Fruit fly (Drosophila melanogaster) whole organism, wandering third instar larva: Measurements from ENCODE around the gene CG42536.
A peak's percentile ranks its signal among the peaks of the same experiment; 100 is the strongest.

Experiments
- Abd-B ChIP-seq: fragments of >200 bp; optimal IDR thresholded peaks from 2 replicates; lab custom pipeline; 2017; ENCODE audit warnings: missing biosample characterization, missing genetic modification characterization
- CG32264 ChIP-seq: fragments of 200-800 bp; sonication (Bioruptor generic); optimal IDR thresholded peaks from 2 replicates; lab custom pipeline; 2016; ENCODE audit warnings: missing biosample characterization, missing genetic modification characterization
- CG9705 ChIP-seq: fragments of 200-800 bp; sonication (Bioruptor generic); optimal IDR thresholded peaks from 2 replicates; lab custom pipeline; 2018; ENCODE audit warnings: missing biosample characterization, mild to moderate bottlenecking, missing genetic modification characterization
- CrebA ChIP-seq: fragments of 200-800 bp; sonication (Bioruptor generic); optimal IDR thresholded peaks from 2 replicates; lab custom pipeline; 2016; ENCODE audit warnings: missing biosample characterization, mild to moderate bottlenecking, missing genetic modification characterization, borderline replicate concordance
- Dfd ChIP-seq: fragments of >200 bp; optimal IDR thresholded peaks from 2 replicates; lab custom pipeline; 2017; ENCODE audit warnings: missing biosample characterization, missing genetic modification characterization
- Dif ChIP-seq: fragments of 200-275, 200-300 bp; sonication (Bioruptor generic); optimal IDR thresholded peaks from 2 replicates; lab custom pipeline; 2018; ENCODE audit warnings: missing biosample characterization, missing genetic modification characterization; ENCODE audit not compliant: partially characterized antibody
- GATAd ChIP-seq: sonication (Bioruptor generic); optimal IDR thresholded peaks from 2 replicates; lab custom pipeline; 2016; ENCODE audit warnings: missing biosample characterization, missing genetic modification characterization
- HLH106 ChIP-seq: fragments of 200-800 bp; optimal IDR thresholded peaks from 3 replicates; lab custom pipeline; 2019; ENCODE audit warnings: missing biosample characterization, mild to moderate bottlenecking, missing genetic modification characterization, moderate library complexity
- Hnf4 ChIP-seq: fragments of 200-800 bp; sonication (Bioruptor generic); optimal IDR thresholded peaks from 2 replicates; lab custom pipeline; 2016; ENCODE audit warnings: missing biosample characterization, mild to moderate bottlenecking, missing genetic modification characterization
- Hr78 ChIP-seq: fragments of >200 bp; optimal IDR thresholded peaks from 2 replicates; lab custom pipeline; 2017; ENCODE audit warnings: missing biosample characterization, missing genetic modification characterization
- Hr83 ChIP-seq: fragments of 200-300 bp; sonication (Bioruptor generic); optimal IDR thresholded peaks from 2 replicates; lab custom pipeline; 2016; ENCODE audit warnings: missing biosample characterization, mild to moderate bottlenecking, missing genetic modification characterization, moderate library complexity; ENCODE audit not compliant: poor library complexity, severe bottlenecking
- Jra ChIP-seq: sonication (Bioruptor generic); optimal IDR thresholded peaks from 2 replicates; lab custom pipeline; 2016; ENCODE audit warnings: missing biosample characterization, missing genetic modification characterization
- Mio ChIP-seq: sonication (Bioruptor generic); optimal IDR thresholded peaks from 2 replicates; lab custom pipeline; 2016; ENCODE audit warnings: missing biosample characterization, missing genetic modification characterization
- Myc ChIP-seq: fragments of >200 bp; optimal IDR thresholded peaks from 2 replicates; lab custom pipeline; 2017
- N ChIP-seq: fragments of >200 bp; optimal IDR thresholded peaks from 2 replicates; lab custom pipeline; 2018; ENCODE audit warnings: missing biosample characterization, missing external identifiers, missing genetic modification characterization
- OdsH ChIP-seq: fragments of 200-800 bp; sonication (Bioruptor generic); optimal IDR thresholded peaks from 2 replicates; lab custom pipeline; 2016; ENCODE audit warnings: missing biosample characterization, mild to moderate bottlenecking, missing genetic modification characterization
- Rel ChIP-seq, 2 experiments: fragments of 200-800 bp; sonication (Bioruptor generic) in 1 of 2; optimal IDR thresholded peaks; 2 replicates in 1 of 2; 3 replicates in 1 of 2; lab custom pipeline; 2016 to 2019; ENCODE audit warnings: mild to moderate bottlenecking in 2 of 2, missing biosample characterization in 2 of 2, missing genetic modification characterization in 2 of 2, moderate library complexity in 1 of 2
- Sp1 ChIP-seq: fragments of 200-800 bp; sonication (Bioruptor generic); optimal IDR thresholded peaks from 3 replicates; lab custom pipeline; 2019; ENCODE audit warnings: missing biosample characterization, mild to moderate bottlenecking, missing genetic modification characterization, moderate library complexity
- Vsx2 ChIP-seq: fragments of 200-300, 225-300 bp; sonication (Bioruptor generic); optimal IDR thresholded peaks from 2 replicates; lab custom pipeline; 2018; ENCODE audit warnings: missing biosample characterization, missing genetic modification characterization; ENCODE audit not compliant: partially characterized antibody
- br ChIP-seq: fragments of 200-800 bp; sonication (Bioruptor generic); optimal IDR thresholded peaks from 2 replicates; lab custom pipeline; 2016; ENCODE audit warnings: missing biosample characterization, missing genetic modification characterization
- brk ChIP-seq: fragments of 200-800 bp; sonication (Bioruptor generic); optimal IDR thresholded peaks from 2 replicates; lab custom pipeline; 2016; ENCODE audit warnings: missing biosample characterization, mild to moderate bottlenecking, missing genetic modification characterization
- dl ChIP-seq, 2 experiments: fragments of 175-275, 200-275 bp in 1 of 2; fragments of 200-275 bp in 1 of 2; sonication (Bioruptor generic); optimal IDR thresholded peaks; lab custom pipeline; 2018; ENCODE audit warnings: mild to moderate bottlenecking in 2 of 2, missing biosample characterization in 2 of 2, missing genetic modification characterization in 2 of 2, moderate library complexity in 2 of 2; ENCODE audit not compliant: partially characterized antibody in 2 of 2, insufficient read depth in 1 of 2
- dmrt93B ChIP-seq: fragments of 200-800 bp; sonication (Bioruptor generic); optimal IDR thresholded peaks from 2 replicates; lab custom pipeline; 2018; ENCODE audit warnings: missing biosample characterization, mild to moderate bottlenecking, missing genetic modification characterization
- dsf ChIP-seq: sonication (Bioruptor generic); optimal IDR thresholded peaks from 2 replicates; lab custom pipeline; 2016; ENCODE audit warnings: missing biosample characterization, missing genetic modification characterization, borderline replicate concordance
- ey ChIP-seq: fragments of 200-800 bp; sonication (Bioruptor generic); optimal IDR thresholded peaks from 2 replicates; lab custom pipeline; 2016; ENCODE audit warnings: missing biosample characterization, missing genetic modification characterization
- foxo ChIP-seq, 2 experiments: fragments of 200-800 bp; sonication (Bioruptor generic); optimal IDR thresholded peaks; 2 replicates in 1 of 2; 3 replicates in 1 of 2; lab custom pipeline; 2016 to 2017; ENCODE audit warnings: missing biosample characterization in 2 of 2, missing genetic modification characterization in 2 of 2
- fru ChIP-seq: fragments of 200-800 bp; sonication (Bioruptor generic); optimal IDR thresholded peaks from 3 replicates; lab custom pipeline; 2016; ENCODE audit warnings: missing biosample characterization, mild to moderate bottlenecking, missing genetic modification characterization
- h ChIP-seq: fragments of 200-800 bp; sonication (Bioruptor generic); optimal IDR thresholded peaks from 3 replicates; lab custom pipeline; 2016; ENCODE audit warnings: missing biosample characterization, mild to moderate bottlenecking, missing genetic modification characterization
- jim ChIP-seq: fragments of 175-275, 200-325 bp; sonication (Bioruptor generic); optimal IDR thresholded peaks from 2 replicates; lab custom pipeline; 2016; ENCODE audit warnings: missing biosample characterization, mild to moderate bottlenecking, missing genetic modification characterization
- lola ChIP-seq: fragments of >200 bp; optimal IDR thresholded peaks from 2 replicates; lab custom pipeline; 2017; ENCODE audit warnings: missing biosample characterization, missing genetic modification characterization
- pan ChIP-seq: fragments of >200 bp; optimal IDR thresholded peaks from 2 replicates; lab custom pipeline; 2017
- psq ChIP-seq: fragments of 200-800 bp; sonication (Bioruptor generic); optimal IDR thresholded peaks from 3 replicates; lab custom pipeline; 2017; ENCODE audit warnings: missing biosample characterization, mild to moderate bottlenecking, missing genetic modification characterization, moderate library complexity
- rgr ChIP-seq: fragments of 200-800 bp; sonication (Bioruptor generic); optimal IDR thresholded peaks from 3 replicates; lab custom pipeline; 2016; ENCODE audit warnings: missing biosample characterization, mild to moderate bottlenecking, missing genetic modification characterization
- sage ChIP-seq: fragments of 200-800 bp; sonication (Bioruptor generic); optimal IDR thresholded peaks from 2 replicates; lab custom pipeline; 2016; ENCODE audit warnings: missing biosample characterization, mild to moderate bottlenecking, missing genetic modification characterization
- sv ChIP-seq: fragments of 200-800 bp; sonication (Bioruptor generic); optimal IDR thresholded peaks from 3 replicates; lab custom pipeline; 2016; ENCODE audit warnings: missing biosample characterization, missing genetic modification characterization
- tai ChIP-seq: sonication (Bioruptor generic); optimal IDR thresholded peaks from 2 replicates; lab custom pipeline; 2016; ENCODE audit warnings: missing biosample characterization, missing genetic modification characterization
- usp ChIP-seq: fragments of >200 bp; optimal IDR thresholded peaks from 2 replicates; lab custom pipeline; 2017; ENCODE audit warnings: missing biosample characterization, missing genetic modification characterization
- woc ChIP-seq: sonication (Bioruptor generic); optimal IDR thresholded peaks from 2 replicates; lab custom pipeline; 2016; ENCODE audit warnings: missing biosample characterization, mild to moderate bottlenecking, missing genetic modification characterization

The CG42536 gene

DNA sequence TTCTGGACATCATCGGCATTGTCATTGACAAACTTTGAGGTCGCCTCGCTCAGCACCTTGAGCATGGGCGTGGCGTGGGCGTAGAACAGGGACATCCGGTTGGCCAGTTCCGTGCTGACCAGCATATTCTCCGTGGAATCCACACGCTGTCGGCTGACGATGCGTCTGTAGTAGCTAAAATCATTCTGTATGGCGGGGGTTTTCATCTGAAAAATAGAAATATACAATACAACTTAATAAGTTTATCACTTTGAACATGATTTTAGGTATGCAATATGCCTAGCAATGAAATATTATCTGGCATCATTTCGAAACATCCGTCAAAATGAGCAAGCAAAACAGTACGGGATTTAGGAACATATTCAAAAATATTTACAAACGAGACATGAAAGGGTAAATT, 11.7 kb upstream of the CG42536 start, which contains the start of gene CG14154:
CG14154 (plus strand) TSS at position 301 of the 400 bp plus-strand sequence.
- no peak for TF ChIP-seq dl (GFP tag; optimal IDR thresholded peaks at IDR 0.05; lab: Kevin White, UChicago; ENCODE audit: insufficient read depth in 1 of 2, partially characterized antibody in 2 of 2)
- TF ChIP-seq dsf (GFP tag; lab: Kevin White, UChicago): no peak
- TF ChIP-seq Mio (GFP tag; lab: Kevin White, UChicago): no peak
- no peak for TF ChIP-seq Sp1
- TF ChIP-seq sage (GFP tag; lab: Kevin White, UChicago): no peak
- no peak for TF ChIP-seq CG32264
- TF ChIP-seq lola (GFP tag; lab: Kevin White, UChicago): no peak
- no peak for TF ChIP-seq brk (GFP tag; lab: Kevin White, UChicago)
- TF ChIP-seq Hnf4 (GFP tag; lab: Kevin White, UChicago): no peak
- TF ChIP-seq OdsH (GFP tag; lab: Kevin White, UChicago): no peak
- TF ChIP-seq fru (GFP tag; lab: Kevin White, UChicago): no peak
- TF ChIP-seq dmrt93B: no peak
- TF ChIP-seq tai: no peak

- TF ChIP-seq Hnf4 (GFP tag; lab: Kevin White, UChicago): no peak
- no peak for TF ChIP-seq tai
- TF ChIP-seq h (GFP tag; lab: Kevin White, UChicago): no peak
- no peak for TF ChIP-seq CG9705 (GFP tag; lab: Kevin White, UChicago)
- TF ChIP-seq pan (lab: Kevin White, UChicago): no peak
- TF ChIP-seq dsf (GFP tag; lab: Kevin White, UChicago): no peak
- TF ChIP-seq Mio (GFP tag; lab: Kevin White, UChicago): no peak
- TF ChIP-seq sv (GFP tag; lab: Kevin White, UChicago): no peak
- no peak for TF ChIP-seq Abd-B (GFP tag; lab: Kevin White, UChicago)
- TF ChIP-seq br: no peak
- TF ChIP-seq N (GFP tag; lab: Kevin White, UChicago): no peak
- no peak for TF ChIP-seq CG32264
- TF ChIP-seq psq (GFP tag; lab: Kevin White, UChicago): no peak
- no peak for TF ChIP-seq ey (GFP tag; lab: Kevin White, UChicago)
- TF ChIP-seq OdsH (GFP tag; lab: Kevin White, UChicago): no peak
- TF ChIP-seq foxo (GFP tag; optimal IDR thresholded peaks at IDR 0.05; lab: Kevin White, UChicago): no peak
- no peak for TF ChIP-seq fru (GFP tag; lab: Kevin White, UChicago)
- no peak for TF ChIP-seq woc (GFP tag; lab: Kevin White, UChicago)
- TF ChIP-seq Myc (lab: Kevin White, UChicago): no peak
- TF ChIP-seq, all 38 proteins: peak for 0
Measured at dm6 chr3L:10639440-10639839, 9.6 kb upstream of the CG42536 start, which contains the start of gene CG18628. Gene CG18628 (plus strand): TSS chr3L:10639740.

DNA sequence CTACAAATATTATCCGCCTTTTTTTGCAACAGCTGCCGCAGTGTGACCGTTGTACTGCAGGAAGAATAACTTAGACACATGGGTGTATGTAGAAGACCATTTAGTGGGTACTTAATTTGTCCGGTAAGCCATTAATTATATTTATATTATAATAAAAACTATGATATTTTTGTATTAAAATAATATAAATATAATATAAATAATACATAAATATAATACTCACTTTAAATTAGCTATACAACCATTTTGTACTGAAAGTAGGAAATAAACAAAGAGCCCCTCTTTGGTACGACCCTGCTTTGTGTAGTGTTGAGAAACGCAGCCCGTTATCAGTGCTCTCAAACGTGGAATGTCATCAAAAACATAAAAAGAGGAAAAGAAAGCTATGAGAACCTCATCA, 8.0 kb upstream of the CG42536 start, which contains the start of gene Cnep1r2:
Cnep1r2 (plus strand) TSS at position 328 of the 400 bp plus-strand sequence.
- TF ChIP-seq Hr83 (GFP tag; lab: Kevin White, UChicago) (peak; percentile 41), dsf (GFP tag; lab: Kevin White, UChicago) (peak; percentile 66), br (peak; percentile 74), Abd-B (GFP tag; lab: Kevin White, UChicago) (no peak), Vsx2 (GFP tag; lab: Kevin White, UChicago) (no peak), pan (lab: Kevin White, UChicago) (no peak), h (GFP tag; lab: Kevin White, UChicago) (peak; percentile 83), lola (GFP tag; lab: Kevin White, UChicago) (no peak), brk (GFP tag; lab: Kevin White, UChicago) (no peak), usp (GFP tag; lab: Kevin White, UChicago) (no peak), GATAd (peak; percentile 54), HLH106 (tag; lab: Kevin White, UChicago) (peak; percentile 99), ey (GFP tag; lab: Kevin White, UChicago) (peak; percentile 74), Mio (GFP tag; lab: Kevin White, UChicago) (peak; percentile 30), Jra (GFP tag; lab: Kevin White, UChicago) (peak; percentile 65), CrebA (no peak), dmrt93B (peak; percentile 93), jim (GFP tag; lab: Kevin White, UChicago) (no peak), Myc (lab: Kevin White, UChicago) (no peak), dl (GFP tag; optimal IDR thresholded peaks at IDR 0.05; lab: Kevin White, UChicago; ENCODE audit: insufficient read depth in 1 of 2, partially characterized antibody in 2 of 2) (no peak), Dfd (GFP tag; lab: Kevin White, UChicago) (no peak), sage (GFP tag; lab: Kevin White, UChicago) (peak; percentile 71), foxo (GFP tag; optimal IDR thresholded peaks at IDR 0.05; lab: Kevin White, UChicago) (peak in 1 of 2 experiments; percentile 93), Rel (GFP tag; optimal IDR thresholded peaks at IDR 0.05; lab: Kevin White, UChicago) (peak; percentile 69), Rel (tag; optimal IDR thresholded peaks at IDR 0.05; lab: Kevin White, UChicago) (peak; percentile 89), psq (GFP tag; lab: Kevin White, UChicago) (peak; percentile 94), Hnf4 (GFP tag; lab: Kevin White, UChicago) (peak; percentile 83), N (GFP tag; lab: Kevin White, UChicago) (no peak), CG9705 (GFP tag; lab: Kevin White, UChicago) (peak; percentile 93), fru (GFP tag; lab: Kevin White, UChicago) (peak; percentile 88), woc (GFP tag; lab: Kevin White, UChicago) (peak; percentile 77), OdsH (GFP tag; lab: Kevin White, UChicago) (peak; percentile 88), Sp1 (peak; percentile 97), sv (GFP tag; lab: Kevin White, UChicago) (peak; percentile 64), tai (no peak), Dif (GFP tag; lab: Kevin White, UChicago) (no peak), CG32264 (peak; percentile 29), rgr (peak; percentile 93), Hr78 (GFP tag; lab: Kevin White, UChicago) (no peak)
